Fruit fly (Drosophila melanogaster): ENCODE data around the gene Lsp1beta.

Lsp1beta gene

dm6 chr2L:857897-858517, 40.3 kb upstream of the Lsp1beta start (continued):
- no peak for TF ChIP-seq nom (GFP tag; optimal IDR thresholded peaks at IDR 0.05)
- TF ChIP-seq sim (GFP tag; IDR thresholded peaks at IDR 0.05) = no peak
- TF ChIP-seq vnd (GFP tag; IDR thresholded peaks at IDR 0.05; ENCODE audit: partially characterized antibody) = no peak
- peak; percentile 82 for TF ChIP-seq Sox102F (GFP tag; optimal IDR thresholded peaks at IDR 0.05)
- TF ChIP-seq crol (GFP tag; IDR thresholded peaks at IDR 0.05) = no peak
- TF ChIP-seq hth (optimal IDR thresholded peaks at IDR 0.05) = no peak
- TF ChIP-seq CG13775 (GFP tag; optimal IDR thresholded peaks at IDR 0.05) = no peak
- TF ChIP-seq CG8359 (GFP tag; optimal IDR thresholded peaks at IDR 0.05; ENCODE audit: borderline replicate concordance) = no peak
- no peak for TF ChIP-seq CG7987 (GFP tag; optimal IDR thresholded peaks at IDR 0.05)
- TF ChIP-seq fd64A (GFP tag; optimal IDR thresholded peaks at IDR 0.05) = no peak
- TF ChIP-seq Hr51 (GFP tag; optimal IDR thresholded peaks at IDR 0.05) = peak in 1 of 2 experiments; percentile 55
- no peak for TF ChIP-seq ab (GFP tag; optimal IDR thresholded peaks at IDR 0.05)
- no peak for TF ChIP-seq Dip2 (GFP tag; IDR thresholded peaks at IDR 0.05)
- TF ChIP-seq Ets97D (GFP tag; optimal IDR thresholded peaks at IDR 0.05) = no peak
- TF ChIP-seq pfk (GFP tag; optimal IDR thresholded peaks at IDR 0.05) = no peak
- TF ChIP-seq CG30020 (tag; optimal IDR thresholded peaks at IDR 0.05) = no peak
- TF ChIP-seq CG3407 (GFP tag; optimal IDR thresholded peaks at IDR 0.05) = peak; percentile 48
- TF ChIP-seq al (GFP tag; IDR thresholded peaks at IDR 0.05) = no peak
- TF ChIP-seq Fer3 (tag; optimal IDR thresholded peaks at IDR 0.05) = peak; percentile 27
- no peak for TF ChIP-seq Neu2 (GFP tag; optimal IDR thresholded peaks at IDR 0.05; ENCODE audit: borderline replicate concordance)
- peak; percentile 9 for TF ChIP-seq grn (GFP tag; optimal IDR thresholded peaks at IDR 0.05)
- TF ChIP-seq CG30403 (GFP tag; optimal IDR thresholded peaks at IDR 0.05) = peak; percentile 64
- no peak for TF ChIP-seq CG4820 (GFP tag; optimal IDR thresholded peaks at IDR 0.05)
- TF ChIP-seq amos (GFP tag; IDR thresholded peaks at IDR 0.05; ENCODE audit: partially characterized antibody) = no peak
- peak; percentile 37 for TF ChIP-seq CG8944 (GFP tag; optimal IDR thresholded peaks at IDR 0.05)
- no peak for TF ChIP-seq CG3163 (GFP tag; optimal IDR thresholded peaks at IDR 0.05)
- peak; percentile 70 for TF ChIP-seq CG17328 (GFP tag; IDR thresholded peaks at IDR 0.05)
- peak; percentile 68; the same call in 2 of the 3 replicates for TF ChIP-seq CG11695 (GFP tag; IDR thresholded peaks at IDR 0.05)
- TF ChIP-seq dimm (GFP tag; IDR thresholded peaks at IDR 0.05) = 0 out of 2 replicates have a peak, but pooled peaks have one; percentile 11
- peak; percentile 43 for TF ChIP-seq Antp (GFP tag; optimal IDR thresholded peaks at IDR 0.05)
- no peak for TF ChIP-seq Doc2 (GFP tag; IDR thresholded peaks at IDR 0.05)
- peak; percentile 20 for TF ChIP-seq CG13624 (GFP tag; optimal IDR thresholded peaks at IDR 0.05)
- TF ChIP-seq ems (GFP tag; optimal IDR thresholded peaks at IDR 0.05) = peak; percentile 15
- TF ChIP-seq z (GFP tag; IDR thresholded peaks at IDR 0.05) = no peak
- TF ChIP-seq CG1233 (GFP tag; optimal IDR thresholded peaks at IDR 0.05) = peak; percentile 25
- TF ChIP-seq CG18476 (GFP tag; optimal IDR thresholded peaks at IDR 0.05) = no peak
- TF ChIP-seq gsb-n (tag; optimal IDR thresholded peaks at IDR 0.05) = peak; percentile 38
- TF ChIP-seq zen (tag; optimal IDR thresholded peaks at IDR 0.05) = no peak
- peak; percentile 16 for TF ChIP-seq CG6854 (GFP tag; optimal IDR thresholded peaks at IDR 0.05)
- peak; percentile 53 for TF ChIP-seq CHES-1-like (GFP tag; optimal IDR thresholded peaks at IDR 0.05)
- peak; percentile 16 for TF ChIP-seq CrebB (tag; optimal IDR thresholded peaks at IDR 0.05)
- no peak for TF ChIP-seq CG18764 (GFP tag; optimal IDR thresholded peaks at IDR 0.05)
- TF ChIP-seq Fer1 (GFP tag; optimal IDR thresholded peaks at IDR 0.05) = peak; percentile 16
- no peak for TF ChIP-seq CG12071 (GFP tag; optimal IDR thresholded peaks at IDR 0.05)
- TF ChIP-seq trem (tag; optimal IDR thresholded peaks at IDR 0.05) = no peak
- TF ChIP-seq salm (tag; optimal IDR thresholded peaks at IDR 0.05) = peak; percentile 33
- TF ChIP-seq chif (GFP tag; optimal IDR thresholded peaks at IDR 0.05) = peak; percentile 52 to 58
- TF ChIP-seq jing (GFP tag; optimal IDR thresholded peaks at IDR 0.05) = peak; percentile 12
- peak; percentile 57 for TF ChIP-seq CG7556 (GFP tag; optimal IDR thresholded peaks at IDR 0.05)
- TF ChIP-seq sob (GFP tag; IDR thresholded peaks at IDR 0.05) = no peak

Measured in whole organism, embryonic.